Worm (Caenorhabditis elegans): Measurements from ENCODE around the gene R10D12.7.

R10D12.7 gene

DNA sequence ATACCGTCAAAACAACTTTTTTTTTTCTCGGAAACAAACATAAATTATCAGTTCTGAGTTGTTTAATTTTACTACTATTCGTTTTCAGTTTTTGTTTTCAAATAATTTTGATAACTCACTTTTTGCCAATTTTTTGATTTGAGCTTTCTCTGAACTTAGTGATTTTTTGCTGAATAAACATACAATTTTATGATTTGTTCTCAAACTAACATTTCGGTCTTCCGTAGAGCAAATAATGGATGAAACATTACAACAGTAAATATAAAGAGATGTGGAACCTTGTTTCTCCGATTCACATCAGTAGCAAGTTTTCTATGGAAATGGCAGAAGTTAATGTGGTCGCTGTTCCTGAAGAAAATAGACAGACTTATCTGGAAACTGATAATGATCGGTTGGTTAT, at the start of gene R10D12.7:
Gene R10D12.7, plus strand, starts transcription at position 301 of the 400 bp plus-strand sequence.
- no peak for TF ChIP-seq nhr-12 (tag; optimal IDR thresholded peaks at IDR 0.05)
- no peak for TF ChIP-seq lsy-2 (tag; optimal IDR thresholded peaks at IDR 0.05)
- no peak for TF ChIP-seq mls-2 (tag; optimal IDR thresholded peaks at IDR 0.05)
- no peak for TF ChIP-seq blmp-1 (tag; optimal IDR thresholded peaks at IDR 0.05)
- TF ChIP-seq ztf-11 (tag; optimal IDR thresholded peaks at IDR 0.05), result no peak
- TF ChIP-seq ceh-39 (tag; optimal IDR thresholded peaks at IDR 0.05), result no peak
- TF ChIP-seq ces-1 (GFP tag; optimal IDR thresholded peaks at IDR 0.05), result no peak
- TF ChIP-seq elt-3 (tag; optimal IDR thresholded peaks at IDR 0.05), result no peak
- TF ChIP-seq sem-2 (GFP tag; optimal IDR thresholded peaks at IDR 0.05), result no peak

- TF ChIP-seq pha-4 (tag; optimal IDR thresholded peaks at IDR 0.05) (no peak), M03D4.4 (tag; optimal IDR thresholded peaks at IDR 0.05) (no peak), blmp-1 (tag; optimal IDR thresholded peaks at IDR 0.05) (no peak), bed-3 (GFP tag; optimal IDR thresholded peaks at IDR 0.05) (no peak), drap-1 (GFP tag; optimal IDR thresholded peaks at IDR 0.05) (no peak), nhr-76 (tag; optimal IDR thresholded peaks at IDR 0.05) (no peak), ceh-83 (GFP tag; optimal IDR thresholded peaks at IDR 0.05) (no peak), ztf-11 (tag; optimal IDR thresholded peaks at IDR 0.05) (no peak), nhr-28 (tag; optimal IDR thresholded peaks at IDR 0.05) (no peak), lsy-2 (tag; optimal IDR thresholded peaks at IDR 0.05) (no peak), nhr-12 (tag; optimal IDR thresholded peaks at IDR 0.05) (no peak), lin-32 (GFP tag; optimal IDR thresholded peaks at IDR 0.05) (no peak), tbx-8 (GFP tag; optimal IDR thresholded peaks at IDR 0.05) (no peak)
Observed at ce11 chrV:13902495-13902894, 47.4 kb upstream of the R10D12.7 start, which contains the start of gene C06B3.1. Gene C06B3.1 (plus strand): TSS chrV:13902795.

DNA sequence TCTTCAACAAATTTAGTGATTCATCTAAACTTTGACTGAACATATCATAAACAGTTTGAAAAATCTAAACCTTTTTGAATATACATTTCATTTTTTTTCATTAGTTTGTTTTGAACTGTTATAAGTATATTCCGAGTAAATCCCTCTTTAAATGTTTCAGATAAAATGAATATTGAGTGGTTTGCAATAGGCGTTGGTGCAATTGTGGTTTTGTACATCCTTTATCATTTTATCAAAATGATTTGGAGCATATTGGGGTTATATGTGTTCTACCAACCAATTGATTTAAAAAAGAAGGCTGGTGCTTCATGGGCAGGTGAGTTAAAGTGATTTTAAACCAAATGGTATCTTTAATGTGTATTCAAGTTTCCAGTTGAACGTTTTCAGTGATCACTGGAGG, 45.4 kb upstream of the R10D12.7 start, which contains the start of gene stdh-3:
Gene stdh-3, plus strand, starts transcription at position 166 of the 400 bp plus-strand sequence.
- no peak for TF ChIP-seq ceh-43 (GFP tag; optimal IDR thresholded peaks at IDR 0.05)
- no peak for TF ChIP-seq ceh-83 (GFP tag; optimal IDR thresholded peaks at IDR 0.05)
- TF ChIP-seq lin-32 (GFP tag; optimal IDR thresholded peaks at IDR 0.05), result no peak
- TF ChIP-seq bed-3 (GFP tag; optimal IDR thresholded peaks at IDR 0.05), result no peak
- TF ChIP-seq nhr-12 (tag; optimal IDR thresholded peaks at IDR 0.05), result no peak
- no peak for TF ChIP-seq flh-1 (GFP tag; optimal IDR thresholded peaks at IDR 0.05)
- TF ChIP-seq unc-39 (tag; optimal IDR thresholded peaks at IDR 0.05), result no peak
- no peak for TF ChIP-seq ceh-39 (tag; optimal IDR thresholded peaks at IDR 0.05)
- no peak for TF ChIP-seq unc-62 (GFP tag; optimal IDR thresholded peaks at IDR 0.05)
- TF ChIP-seq mab-5 (tag; optimal IDR thresholded peaks at IDR 0.05), result no peak
- TF ChIP-seq pha-4 (tag; optimal IDR thresholded peaks at IDR 0.05), result no peak

ce11 chrV:13906166-13906565, 43.7 kb upstream of the R10D12.7 start, which contains the start of gene stdh-1:
Gene stdh-1 (plus strand): TSS chrV:13906492.
- no peak for TF ChIP-seq lin-32 (GFP tag; optimal IDR thresholded peaks at IDR 0.05)
- TF ChIP-seq ces-1 (GFP tag; optimal IDR thresholded peaks at IDR 0.05), result peak; percentile 79

ce11 chrV:13907557-13908104, 42.2 kb upstream of the R10D12.7 start:
- TF ChIP-seq nhr-28 (tag; optimal IDR thresholded peaks at IDR 0.05), result no peak
- TF ChIP-seq flh-1 (GFP tag; optimal IDR thresholded peaks at IDR 0.05), result no peak
- TF ChIP-seq blmp-1 (tag; optimal IDR thresholded peaks at IDR 0.05), result no peak
- no peak for TF ChIP-seq bed-3 (GFP tag; optimal IDR thresholded peaks at IDR 0.05)
- TF ChIP-seq ceh-39 (tag; optimal IDR thresholded peaks at IDR 0.05), result no peak
- no peak for TF ChIP-seq cnd-1 (tag; optimal IDR thresholded peaks at IDR 0.05)
- TF ChIP-seq pha-4 (tag; optimal IDR thresholded peaks at IDR 0.05), result no peak
- no peak for TF ChIP-seq unc-120 (tag; optimal IDR thresholded peaks at IDR 0.05; ENCODE audit: poor library complexity, severe bottlenecking)
- TF ChIP-seq mls-2 (tag; optimal IDR thresholded peaks at IDR 0.05), result no peak
- no peak for TF ChIP-seq ces-1 (GFP tag; optimal IDR thresholded peaks at IDR 0.05)
- no peak for TF ChIP-seq nhr-237 (tag; optimal IDR thresholded peaks at IDR 0.05)

DNA sequence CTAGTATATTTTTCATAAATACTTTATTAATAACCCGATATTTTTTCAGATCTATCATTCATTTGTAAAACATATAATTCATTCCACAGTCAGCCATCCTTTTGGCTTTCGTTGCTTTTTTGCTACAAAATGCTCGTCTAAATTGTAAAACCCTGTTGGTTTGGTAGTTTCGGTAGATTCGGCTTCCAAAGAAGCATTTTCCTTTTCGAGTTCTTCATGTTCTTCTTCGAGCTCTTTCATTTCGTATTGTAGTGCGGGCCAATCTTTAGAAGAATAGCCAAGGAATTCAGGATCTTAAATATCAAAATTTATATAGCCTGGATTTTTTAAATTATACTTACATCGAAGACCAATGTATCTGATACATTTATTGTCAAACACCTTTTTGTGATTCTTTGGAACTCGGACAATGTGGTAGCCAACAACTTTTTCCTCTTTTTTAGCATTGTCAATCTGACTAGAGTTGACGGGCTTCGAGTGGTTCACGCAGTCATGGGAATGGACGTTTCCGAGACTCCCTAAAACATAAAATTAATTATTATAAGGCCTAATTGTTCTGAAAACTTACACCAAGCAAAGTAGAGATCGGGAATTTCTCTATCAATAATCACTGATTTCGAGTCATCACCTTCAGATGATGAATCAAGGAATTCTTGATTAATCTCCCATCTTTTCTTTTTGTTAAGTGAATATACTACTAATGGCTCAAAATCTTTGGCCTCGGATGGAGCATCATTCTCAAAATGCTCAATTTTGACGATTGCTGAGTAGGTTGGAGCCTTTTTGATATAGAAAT, 41.5 kb upstream of the R10D12.7 start:
- TF ChIP-seq mab-5 (tag; optimal IDR thresholded peaks at IDR 0.05) (no peak), nhr-76 (tag; optimal IDR thresholded peaks at IDR 0.05) (no peak), unc-62 (GFP tag; optimal IDR thresholded peaks at IDR 0.05) (no peak), nhr-237 (tag; optimal IDR thresholded peaks at IDR 0.05) (no peak), sptf-1 (tag; optimal IDR thresholded peaks at IDR 0.05) (no peak), blmp-1 (tag; optimal IDR thresholded peaks at IDR 0.05) (no peak), ces-1 (GFP tag; optimal IDR thresholded peaks at IDR 0.05) (no peak)
